Worm (Caenorhabditis elegans): ENCODE results near the gene mrps-21.

Gene mrps-21

ce11 chrIV:4659277-4659676 lies at the start of gene mrps-21:
TSS of gene mrps-21 (minus strand) at chrIV:4659517.
- TF ChIP-seq elt-1 (tag; optimal IDR thresholded peaks at IDR 0.05; ENCODE audit: borderline replicate concordance, insufficient read depth), result no peak
- TF ChIP-seq hlh-1 (tag; optimal IDR thresholded peaks at IDR 0.05), result no peak
- no peak for TF ChIP-seq lsy-2 (tag; optimal IDR thresholded peaks at IDR 0.05)
- TF ChIP-seq M03D4.4 (tag; optimal IDR thresholded peaks at IDR 0.05), result no peak
- TF ChIP-seq mep-1 (tag; optimal IDR thresholded peaks at IDR 0.05), result no peak
- no peak for TF ChIP-seq unc-120 (tag; optimal IDR thresholded peaks at IDR 0.05; ENCODE audit: poor library complexity, severe bottlenecking)
- TF ChIP-seq cnd-1 (tag; optimal IDR thresholded peaks at IDR 0.05), result no peak
- TF ChIP-seq ztf-11 (tag; optimal IDR thresholded peaks at IDR 0.05), result no peak

- TF ChIP-seq lin-32 (GFP tag; optimal IDR thresholded peaks at IDR 0.05) (no peak), flh-1 (GFP tag; optimal IDR thresholded peaks at IDR 0.05) (no peak), blmp-1 (tag; optimal IDR thresholded peaks at IDR 0.05) (no peak)
These were observed 46.6 kb upstream of the mrps-21 start for ce11 chrIV:4705922-4706321.

ce11 chrIV:4705182-4705581 lies 45.9 kb upstream of the mrps-21 start:
- TF ChIP-seq ham-2 (GFP tag; optimal IDR thresholded peaks at IDR 0.05) (peak; percentile 34), mls-2 (tag; optimal IDR thresholded peaks at IDR 0.05) (peak; percentile 48), pha-4 (tag; optimal IDR thresholded peaks at IDR 0.05) (no peak), sptf-1 (tag; optimal IDR thresholded peaks at IDR 0.05) (peak; percentile 54)

- TF ChIP-seq zip-8 (tag; optimal IDR thresholded peaks at IDR 0.05) (no peak), nhr-28 (tag; optimal IDR thresholded peaks at IDR 0.05) (no peak), cnd-1 (tag; optimal IDR thresholded peaks at IDR 0.05) (no peak), ces-1 (GFP tag; optimal IDR thresholded peaks at IDR 0.05) (no peak), tbx-8 (GFP tag; optimal IDR thresholded peaks at IDR 0.05) (no peak), sem-2 (GFP tag; optimal IDR thresholded peaks at IDR 0.05) (no peak), snpc-4 (tag; optimal IDR thresholded peaks at IDR 0.05) (no peak), pha-4 (tag; optimal IDR thresholded peaks at IDR 0.05) (no peak), mls-2 (tag; optimal IDR thresholded peaks at IDR 0.05) (no peak), ham-2 (GFP tag; optimal IDR thresholded peaks at IDR 0.05) (no peak), hlh-1 (tag; optimal IDR thresholded peaks at IDR 0.05) (no peak), mab-5 (tag; optimal IDR thresholded peaks at IDR 0.05) (no peak), sptf-1 (tag; optimal IDR thresholded peaks at IDR 0.05) (no peak)
These were observed 44.6 kb upstream of the mrps-21 start, which contains the start of gene ogdh-1 for ce11 chrIV:4703911-4704310. TSS of gene ogdh-1 (minus strand) at chrIV:4704011.

ce11 chrIV:4692463-4692862 lies 33.1 kb upstream of the mrps-21 start, which contains the start of gene spe-51:
TSS of gene spe-51 (plus strand) at chrIV:4692763.
- no peak for TF ChIP-seq sptf-1 (tag; optimal IDR thresholded peaks at IDR 0.05)
- TF ChIP-seq unc-62 (GFP tag; optimal IDR thresholded peaks at IDR 0.05), result no peak
- TF ChIP-seq elt-3 (tag; optimal IDR thresholded peaks at IDR 0.05), result no peak

ce11 chrIV:4688221-4688620 lies 28.9 kb upstream of the mrps-21 start, which contains the start of gene bus-4:
TSS of gene bus-4 (plus strand) at chrIV:4688269.
- no peak for TF ChIP-seq lsy-2 (tag; optimal IDR thresholded peaks at IDR 0.05)
- peak; percentile 11 for TF ChIP-seq blmp-1 (tag; optimal IDR thresholded peaks at IDR 0.05)
- no peak for TF ChIP-seq ceh-83 (GFP tag; optimal IDR thresholded peaks at IDR 0.05)

- peak; percentile 29 for TF ChIP-seq ham-2 (GFP tag; optimal IDR thresholded peaks at IDR 0.05)
- no peak for TF ChIP-seq unc-120 (tag; optimal IDR thresholded peaks at IDR 0.05; ENCODE audit: poor library complexity, severe bottlenecking)
- no peak for TF ChIP-seq unc-62 (GFP tag; optimal IDR thresholded peaks at IDR 0.05)
- TF ChIP-seq unc-39 (tag; optimal IDR thresholded peaks at IDR 0.05), result no peak
These were observed 27.6 kb upstream of the mrps-21 start for ce11 chrIV:4686898-4687297.

ce11 chrIV:4686291-4686830 lies 27.0 kb upstream of the mrps-21 start:
- TF ChIP-seq sem-2 (GFP tag; optimal IDR thresholded peaks at IDR 0.05), result no peak
- peak; percentile 52 for TF ChIP-seq zip-8 (tag; optimal IDR thresholded peaks at IDR 0.05)

All from whole organism, mixed stage, embryonic.